Worm (Caenorhabditis elegans) whole organism, young adult: ENCODE results near the gene T07F8.4.

Experiments used
- B0035.1 ChIP-seq: sonication (generic microtip); optimal IDR thresholded peaks from 2 replicates; lab custom pipeline; 2016; ENCODE audit warnings: missing genetic modification characterization, mild to moderate bottlenecking, missing compliant biosample characterization, missing genotype, missing genetic modification reagents
- F37B4.10 ChIP-seq: fragments of 200-800 bp; sonication (Bioruptor generic); IDR thresholded peaks from 2 replicates; pipeline ENCODE4 v1.3.6; 2022; ENCODE audit warnings: missing genetic modification characterization, missing compliant biosample characterization
- F52B5.7 ChIP-seq: sonication (generic microtip); optimal IDR thresholded peaks from 2 replicates; lab custom pipeline; 2016; ENCODE audit warnings: mild to moderate bottlenecking, missing genetic modification characterization, missing compliant biosample characterization
- F57A8.1 ChIP-seq: fragments of 200-800 bp; sonication (Bioruptor generic); optimal IDR thresholded peaks from 2 replicates; lab custom pipeline; 2018; ENCODE audit warnings: mild to moderate bottlenecking, missing genetic modification characterization, moderate library complexity, missing compliant biosample characterization
- K11D2.4 ChIP-seq: fragments of 200-800 bp; sonication (Bioruptor generic); IDR thresholded peaks from 2 replicates; pipeline ENCODE4 v1.3.6; 2022; ENCODE audit warnings: missing genetic modification reagents, missing genetic modification characterization, missing compliant biosample characterization
- K12H6.12 ChIP-seq: fragments of 200-800 bp; sonication (Bioruptor generic); optimal IDR thresholded peaks from 2 replicates; lab custom pipeline; 2018; ENCODE audit warnings: mild to moderate bottlenecking, missing genetic modification characterization, missing compliant biosample characterization
- T26A5.8 ChIP-seq: sonication (generic microtip); optimal IDR thresholded peaks from 2 replicates; lab custom pipeline; 2016; ENCODE audit warnings: missing genetic modification characterization, missing compliant biosample characterization
- Y79H2A.3 ChIP-seq: fragments of 200-800 bp; sonication (Bioruptor generic); conservative IDR thresholded peaks from 2 replicates; pipeline ENCODE4 v1.3.6; 2022; ENCODE audit warnings: missing genetic modification reagents, missing genetic modification characterization, missing compliant biosample characterization
- Y95B8A.8 ChIP-seq: fragments of 200-800 bp; sonication (Bioruptor generic); IDR thresholded peaks from 2 replicates; pipeline ENCODE4 v1.3.6; 2022; ENCODE audit warnings: missing genetic modification reagents, missing genetic modification characterization, missing compliant biosample characterization
- aptf-3 ChIP-seq: fragments of 200-800 bp; sonication (Bioruptor generic); IDR thresholded peaks from 2 replicates; pipeline ENCODE4 v1.3.6; 2022; ENCODE audit warnings: missing genetic modification characterization, missing compliant biosample characterization
- atf-7 ChIP-seq: sonication (generic microtip); optimal IDR thresholded peaks from 2 replicates; lab custom pipeline; 2017; ENCODE audit warnings: mild to moderate bottlenecking, missing genetic modification characterization, missing compliant biosample characterization
- attf-5 ChIP-seq: fragments of 200-800 bp; sonication (Bioruptor generic); optimal IDR thresholded peaks from 2 replicates; lab custom pipeline; 2018; ENCODE audit warnings: mild to moderate bottlenecking, missing genetic modification characterization, missing compliant biosample characterization
- attf-6 ChIP-seq: fragments of 200-800 bp; sonication (Bioruptor generic); IDR thresholded peaks from 2 replicates; pipeline ENCODE4 v1.3.6; 2022; ENCODE audit warnings: missing genetic modification reagents, missing genetic modification characterization, missing compliant biosample characterization
- him-1 ChIP-seq: sonication (generic microtip); optimal IDR thresholded peaks from 2 replicates; lab custom pipeline; 2016; ENCODE audit warnings: missing genotype, missing genetic modification reagents, missing genetic modification characterization, missing compliant biosample characterization
- hlh-26 ChIP-seq: fragments of 200-800 bp; sonication (Bioruptor generic); conservative IDR thresholded peaks from 2 replicates; pipeline ENCODE4 v1.3.6; 2022; ENCODE audit warnings: missing genetic modification reagents, missing genetic modification characterization, missing compliant biosample characterization
- lag-1 ChIP-seq: fragments of 200-800 bp; sonication (Bioruptor generic); IDR thresholded peaks from 2 replicates; pipeline ENCODE4 v1.3.6; 2022; ENCODE audit warnings: missing genetic modification reagents, missing genetic modification characterization, missing compliant biosample characterization
- let-607 ChIP-seq, 2 experiments: fragments of 200-800 bp in 1 of 2; sonication (Bioruptor generic) in 1 of 2; sonication (generic microtip) in 1 of 2; optimal IDR thresholded peaks; 2 replicates each; lab custom pipeline; 2016 to 2018; ENCODE audit warnings: mild to moderate bottlenecking in 2 of 2, missing compliant biosample characterization in 2 of 2, missing genetic modification characterization in 2 of 2, moderate library complexity in 2 of 2, missing genotype in 1 of 2
- lin-35 ChIP-seq, 3 experiments: fragments of 150-350 bp in 2 of 3; sonication (generic microtip) in 1 of 3; optimal IDR thresholded peaks; 2 replicates each; lab custom pipeline; 2014 to 2018; ENCODE audit warnings: missing biosample characterization in 3 of 3, missing genetic modification characterization in 3 of 3, missing genetic modification reagents in 3 of 3
- lin-40 ChIP-seq: sonication (generic microtip); optimal IDR thresholded peaks from 2 replicates; lab custom pipeline; 2016; ENCODE audit warnings: missing genetic modification characterization, mild to moderate bottlenecking, missing compliant biosample characterization, missing genotype, missing genetic modification reagents
- lin-54 ChIP-seq: fragments of 200-800 bp; sonication (Bioruptor generic); optimal IDR thresholded peaks from 2 replicates; lab custom pipeline; 2018; ENCODE audit warnings: mild to moderate bottlenecking, missing genetic modification characterization, missing compliant biosample characterization
- lir-1 ChIP-seq: fragments of 200-800 bp; sonication (Bioruptor generic); conservative IDR thresholded peaks from 2 replicates; pipeline ENCODE4 v1.3.6; 2022; ENCODE audit warnings: missing genetic modification reagents, missing genetic modification characterization, missing compliant biosample characterization
- lsy-27 ChIP-seq: sonication (generic microtip); optimal IDR thresholded peaks from 2 replicates; lab custom pipeline; 2017; ENCODE audit warnings: missing genetic modification characterization, mild to moderate bottlenecking, missing compliant biosample characterization, antibody characterized with exemption, missing genotype, borderline replicate concordance; ENCODE audit not compliant: insufficient read depth
- madf-10 ChIP-seq: sonication (generic microtip); optimal IDR thresholded peaks from 2 replicates; lab custom pipeline; 2016; ENCODE audit warnings: mild to moderate bottlenecking, missing genetic modification characterization, missing compliant biosample characterization
- mcd-1 ChIP-seq: fragments of 200-800 bp; sonication (Bioruptor generic); IDR thresholded peaks from 2 replicates; pipeline ENCODE4 v1.3.6; 2022; ENCODE audit warnings: missing genetic modification reagents, missing genetic modification characterization, missing compliant biosample characterization
- mes-4 ChIP-seq: sonication (generic microtip); optimal IDR thresholded peaks from 2 replicates; lab custom pipeline; 2016; ENCODE audit warnings: missing genotype, missing genetic modification characterization, missing compliant biosample characterization
- mxl-1 ChIP-seq: sonication (generic microtip); optimal IDR thresholded peaks from 2 replicates; lab custom pipeline; 2016; ENCODE audit warnings: missing genetic modification characterization, missing compliant biosample characterization
- nhr-120 ChIP-seq: fragments of 200-800 bp; sonication (Bioruptor generic); IDR thresholded peaks from 2 replicates; pipeline ENCODE4 v1.3.6; 2022; ENCODE audit warnings: missing genetic modification characterization, missing compliant biosample characterization
- nhr-27 ChIP-seq: fragments of 200-800 bp; sonication (Bioruptor generic); optimal IDR thresholded peaks from 2 replicates; lab custom pipeline; 2018; ENCODE audit warnings: mild to moderate bottlenecking, missing genetic modification characterization, moderate library complexity, missing compliant biosample characterization
- nhr-80 ChIP-seq: sonication (generic microtip); optimal IDR thresholded peaks from 2 replicates; lab custom pipeline; 2016; ENCODE audit warnings: missing genetic modification characterization, missing compliant biosample characterization
- pha-4 ChIP-seq: fragments of 150-350 bp; sonication (generic microtip); optimal IDR thresholded peaks from 2 replicates; lab custom pipeline; 2014; ENCODE audit warnings: missing biosample characterization, missing genetic modification reagents, missing genetic modification characterization
- rpc-1 ChIP-seq, 2 experiments: fragments of 150-350 bp in 1 of 2; sonication (generic microtip) in 1 of 2; optimal IDR thresholded peaks; 2 replicates each; lab custom pipeline; 2014 to 2018; ENCODE audit warnings: missing biosample characterization in 1 of 2, missing genetic modification characterization in 1 of 2, missing genetic modification reagents in 1 of 2, missing genotype in 1 of 2
- snpc-1.1 ChIP-seq: sonication (generic microtip); optimal IDR thresholded peaks from 2 replicates; lab custom pipeline; 2017; ENCODE audit warnings: missing genetic modification characterization, mild to moderate bottlenecking, missing compliant biosample characterization, antibody characterized with exemption, moderate library complexity, missing genotype, missing genetic modification reagents; ENCODE audit not compliant: insufficient read depth
- tbp1 ChIP-seq: fragments of 200-800 bp; sonication (Bioruptor generic); optimal IDR thresholded peaks from 2 replicates; lab custom pipeline; 2018; ENCODE audit warnings: mild to moderate bottlenecking, missing genetic modification characterization, missing compliant biosample characterization
- tbx-9 ChIP-seq: sonication (generic microtip); optimal IDR thresholded peaks from 2 replicates; lab custom pipeline; 2016; ENCODE audit warnings: borderline replicate concordance, missing genetic modification characterization, inconsistent platforms, missing compliant biosample characterization
- unc-62 ChIP-seq: fragments of 150-350 bp; optimal IDR thresholded peaks from 2 replicates; lab custom pipeline; 2014; ENCODE audit warnings: missing biosample characterization, missing genetic modification reagents, missing genetic modification characterization
- zfh-2 ChIP-seq: fragments of 200-800 bp; sonication (Bioruptor generic); conservative IDR thresholded peaks from 2 replicates; pipeline ENCODE4 v1.3.6; 2022; ENCODE audit warnings: missing genetic modification reagents, missing genetic modification characterization, missing compliant biosample characterization
- ztf-22 ChIP-seq: fragments of 200-800 bp; sonication (Bioruptor generic); optimal IDR thresholded peaks from 2 replicates; lab custom pipeline; 2018; ENCODE audit warnings: mild to moderate bottlenecking, missing genetic modification characterization, moderate library complexity, missing compliant biosample characterization
- ztf-25 ChIP-seq: fragments of 200-800 bp; sonication (Bioruptor generic); IDR thresholded peaks from 2 replicates; pipeline ENCODE4 v1.3.6; 2022; ENCODE audit warnings: missing genetic modification reagents, missing genetic modification characterization, missing compliant biosample characterization

T07F8.4 gene

ce11 chrII:7104794-7105613, 26.8 kb downstream of the T07F8.4 start, which contains the start of the genes farl-11 and rpl-33 (continued):
- TF ChIP-seq unc-62 (no peak), hlh-26 (GFP tag; lab: Robert Waterston, UW) (no peak), K12H6.12 (tag; lab: Kevin White, UChicago) (peak; percentile 56), lin-40 (tag; lab: Kevin White, UChicago) (peak; percentile 25), atf-7 (tag; lab: Kevin White, UChicago) (no peak), aptf-3 (GFP tag; lab: Robert Waterston, UW) (no peak), lin-54 (GFP tag; lab: Kevin White, UChicago) (peak; percentile 31), lsy-27 (no peak), snpc-1.1 (tag; lab: Kevin White, UChicago) (no peak), T26A5.8 (no peak), lag-1 (GFP tag; lab: Robert Waterston, UW) (no peak), tbp1 (GFP tag; lab: Kevin White, UChicago) (peak; percentile 29), rpc-1 (optimal IDR thresholded peaks at IDR 0.05; lab: Kevin White, UChicago) (no peak), rpc-1 (tag; optimal IDR thresholded peaks at IDR 0.05; lab: Kevin White, UChicago) (no peak), lir-1 (GFP tag; lab: Robert Waterston, UW) (no peak), tbx-9 (tag; lab: Kevin White, UChicago) (no peak), B0035.1 (tag; lab: Kevin White, UChicago) (no peak), him-1 (tag; lab: Kevin White, UChicago) (no peak), attf-5 (peak; percentile 72), Y95B8A.8 (GFP tag; lab: Robert Waterston, UW) (no peak), F57A8.1 (GFP tag; lab: Kevin White, UChicago) (no peak), F52B5.7 (tag; lab: Kevin White, UChicago) (no peak), madf-10 (tag; lab: Kevin White, UChicago) (no peak), ztf-22 (GFP tag; lab: Kevin White, UChicago) (no peak), K11D2.4 (GFP tag; lab: Robert Waterston, UW) (no peak), pha-4 (tag; lab: Kevin White, UChicago) (peak; percentile 76), nhr-27 (tag; lab: Kevin White, UChicago) (no peak), zfh-2 (no peak), Y79H2A.3 (GFP tag; lab: Robert Waterston, UW) (no peak), nhr-80 (tag; lab: Kevin White, UChicago) (peak; percentile 48), F37B4.10 (GFP tag; lab: Robert Waterston, UW) (no peak), mxl-1 (no peak), attf-6 (no peak), nhr-120 (no peak)
- TF ChIP-seq, all 124 proteins: peak for 24

- TF ChIP-seq mes-4 (tag; lab: Kevin White, UChicago) (no peak), mcd-1 (GFP tag; lab: Robert Waterston, UW) (no peak), ztf-25 (GFP tag; lab: Robert Waterston, UW) (no peak), let-607 (tag; optimal IDR thresholded peaks at IDR 0.05; lab: Kevin White, UChicago) (no peak), lin-35 (GFP tag; optimal IDR thresholded peaks at IDR 0.05; lab: Kevin White, UChicago) (no peak)
These were observed 28.7 kb downstream of the T07F8.4 start for ce11 chrII:7103111-7103510.
